Fruit fly (Drosophila melanogaster) whole organism, embryonic: Measurements from ENCODE around the gene CG14105.

Experiments
- Atf3 ChIP-seq: fragments of 200-800 bp; sonication (Bioruptor generic); optimal IDR thresholded peaks from 3 replicates; lab custom pipeline; 2016; ENCODE audit warnings: missing biosample characterization, missing genetic modification characterization
- CG10147 ChIP-seq: fragments of 200-800 bp; sonication (Bioruptor generic); optimal IDR thresholded peaks from 2 replicates; lab custom pipeline; 2019; ENCODE audit warnings: missing biosample characterization, mild to moderate bottlenecking, missing genetic modification characterization, moderate library complexity
- CG1233 ChIP-seq: fragments of 200-800 bp; sonication (Bioruptor generic); optimal IDR thresholded peaks from 4 replicates; lab custom pipeline; 2018; ENCODE audit warnings: missing biosample characterization, mild to moderate bottlenecking, missing genetic modification characterization
- CG12391 ChIP-seq: fragments of 200-800 bp; sonication (Bioruptor generic); optimal IDR thresholded peaks from 3 replicates; lab custom pipeline; 2018; ENCODE audit warnings: missing biosample characterization, mild to moderate bottlenecking, missing genetic modification characterization, moderate library complexity
- CG13424 ChIP-seq: fragments of 200-800 bp; sonication (Bioruptor generic); optimal IDR thresholded peaks from 2 replicates; lab custom pipeline; 2019; ENCODE audit warnings: missing biosample characterization, mild to moderate bottlenecking, missing genetic modification characterization, moderate library complexity
- CG14710 ChIP-seq: fragments of 200-800 bp; sonication (Bioruptor generic); optimal IDR thresholded peaks from 3 replicates; lab custom pipeline; 2019; ENCODE audit warnings: missing biosample characterization, mild to moderate bottlenecking, missing genetic modification characterization, moderate library complexity
- CG15601 ChIP-seq: fragments of 200-800 bp; sonication (Bioruptor generic); optimal IDR thresholded peaks from 3 replicates; lab custom pipeline; 2019; ENCODE audit warnings: missing biosample characterization, mild to moderate bottlenecking, missing genetic modification characterization, moderate library complexity
- CG17186 ChIP-seq: fragments of 200-800 bp; sonication (Bioruptor generic); optimal IDR thresholded peaks from 3 replicates; lab custom pipeline; 2017; ENCODE audit warnings: missing biosample characterization, missing genetic modification reagents, missing genetic modification characterization
- CG2129 ChIP-seq: fragments of 200-800 bp; sonication (Bioruptor generic); IDR thresholded peaks from 2 replicates; pipeline ENCODE4 v1.3.6; 2022; ENCODE audit warnings: missing biosample characterization, missing genetic modification characterization; ENCODE audit not compliant: partially characterized antibody
- CG31441 ChIP-seq: fragments of 200-800 bp; sonication (Bioruptor generic); IDR thresholded peaks from 2 replicates; pipeline ENCODE4 v1.3.6; 2022; ENCODE audit warnings: missing biosample characterization, missing genetic modification characterization
- CG32532 ChIP-seq: fragments of 200-800 bp; sonication (Bioruptor generic); IDR thresholded peaks from 2 replicates; pipeline ENCODE4 v1.3.6; 2022; ENCODE audit warnings: missing biosample characterization, missing genetic modification characterization
- CG3281 ChIP-seq: fragments of 200-800 bp; sonication (Bioruptor generic); optimal IDR thresholded peaks from 3 replicates; lab custom pipeline; 2017; ENCODE audit warnings: missing biosample characterization, mild to moderate bottlenecking, missing genetic modification characterization
- CG8281 ChIP-seq: fragments of 200-800 bp; sonication (Bioruptor generic); optimal IDR thresholded peaks from 2 replicates; lab custom pipeline; 2018; ENCODE audit warnings: missing biosample characterization, mild to moderate bottlenecking, missing genetic modification characterization, moderate library complexity
- CTCF ChIP-seq: fragments of 200-800 bp; sonication (Bioruptor generic); optimal IDR thresholded peaks from 2 replicates; lab custom pipeline; 2017; ENCODE audit warnings: missing biosample characterization, mild to moderate bottlenecking, missing genetic modification characterization, moderate library complexity
- Ets65A ChIP-seq: fragments of 200-800 bp; sonication (Bioruptor generic); peaks from one replicate; lab custom pipeline; 2016; ENCODE audit warnings: missing biosample characterization, missing genetic modification characterization
- HLHmδ ChIP-seq: fragments of 200-800 bp; sonication (Bioruptor generic); optimal IDR thresholded peaks from 2 replicates; lab custom pipeline; 2018; ENCODE audit warnings: missing biosample characterization, mild to moderate bottlenecking, missing genetic modification characterization, moderate library complexity
- Hmr ChIP-seq: fragments of 200-800 bp; sonication (Bioruptor generic); optimal IDR thresholded peaks from 3 replicates; lab custom pipeline; 2017; ENCODE audit warnings: mild to moderate bottlenecking, missing biosample characterization, missing genetic modification reagents, missing genetic modification characterization
- Lhr ChIP-seq: fragments of 200-800 bp; sonication (Bioruptor generic); optimal IDR thresholded peaks from 3 replicates; lab custom pipeline; 2017; ENCODE audit warnings: mild to moderate bottlenecking, missing biosample characterization, missing genetic modification reagents, missing genetic modification characterization
- MBD-R2 ChIP-seq: fragments of 200-800 bp; sonication (Bioruptor generic); IDR thresholded peaks from 2 replicates; pipeline ENCODE4 v1.3.6; 2022; ENCODE audit warnings: missing biosample characterization, missing genetic modification characterization
- Mad ChIP-seq: fragments of 200-800 bp; sonication (Bioruptor generic); optimal IDR thresholded peaks from 2 replicates; lab custom pipeline; 2016; ENCODE audit warnings: missing biosample characterization, missing genetic modification characterization
- Meics ChIP-seq: fragments of 200-800 bp; sonication (Bioruptor generic); optimal IDR thresholded peaks from 2 replicates; lab custom pipeline; 2017; ENCODE audit warnings: missing biosample characterization, mild to moderate bottlenecking, missing genetic modification characterization
- Neu2 ChIP-seq: fragments of 200-800 bp; sonication (Bioruptor generic); optimal IDR thresholded peaks from 3 replicates; lab custom pipeline; 2016; ENCODE audit warnings: missing biosample characterization, missing genetic modification characterization, borderline replicate concordance
- Pdp1 ChIP-seq, 2 experiments: fragments of 200-800 bp; sonication (Bioruptor generic); optimal IDR thresholded peaks; 3 replicates each; lab custom pipeline; 2016; ENCODE audit warnings: missing biosample characterization in 2 of 2, missing genetic modification characterization in 2 of 2, mild to moderate bottlenecking in 1 of 2, moderate library complexity in 1 of 2
- Sox100B ChIP-seq: fragments of 200-800 bp; sonication (Bioruptor generic); optimal IDR thresholded peaks from 3 replicates; lab custom pipeline; 2018; ENCODE audit warnings: missing biosample characterization, mild to moderate bottlenecking, missing genetic modification characterization
- Spps ChIP-seq: fragments of 200-800 bp; sonication (Bioruptor generic); optimal IDR thresholded peaks from 2 replicates; lab custom pipeline; 2018; ENCODE audit warnings: missing biosample characterization, mild to moderate bottlenecking, missing genetic modification characterization
- chn ChIP-seq: fragments of 200-800 bp; sonication (Bioruptor generic); optimal IDR thresholded peaks from 2 replicates; lab custom pipeline; 2016; ENCODE audit warnings: missing biosample characterization, missing genetic modification characterization
- crol ChIP-seq: fragments of 200-800 bp; sonication (Bioruptor generic); IDR thresholded peaks from 2 replicates; pipeline ENCODE4 v1.3.6; 2022; ENCODE audit warnings: missing biosample characterization, missing genetic modification characterization
- cwo ChIP-seq: fragments of 200-800 bp; sonication (Bioruptor generic); optimal IDR thresholded peaks from 3 replicates; lab custom pipeline; 2017; ENCODE audit warnings: missing biosample characterization, missing genetic modification characterization, mild to moderate bottlenecking, moderate library complexity, missing genetic modification reagents
- grau ChIP-seq: fragments of 200-800 bp; optimal IDR thresholded peaks from 3 replicates; lab custom pipeline; 2019; ENCODE audit warnings: missing biosample characterization, mild to moderate bottlenecking, missing genetic modification characterization, moderate library complexity
- gsb-n ChIP-seq: fragments of 200-800 bp; sonication (Bioruptor generic); optimal IDR thresholded peaks from 3 replicates; lab custom pipeline; 2018; ENCODE audit warnings: missing biosample characterization, mild to moderate bottlenecking, missing genetic modification characterization
- hbn ChIP-seq: fragments of 200-800 bp; sonication (Bioruptor generic); IDR thresholded peaks from 2 replicates; pipeline ENCODE4 v1.3.6; 2022; ENCODE audit warnings: missing biosample characterization, missing genetic modification characterization; ENCODE audit not compliant: partially characterized antibody
- ind ChIP-seq: fragments of 200-800 bp; sonication (Bioruptor generic); optimal IDR thresholded peaks from 3 replicates; lab custom pipeline; 2016; ENCODE audit warnings: missing biosample characterization, missing genetic modification characterization
- jumu ChIP-seq: fragments of 200-800 bp; sonication (Bioruptor generic); optimal IDR thresholded peaks from 3 replicates; lab custom pipeline; 2016; ENCODE audit warnings: missing biosample characterization, missing genetic modification characterization
- kay ChIP-seq: fragments of 200-800 bp; sonication (Bioruptor generic); optimal IDR thresholded peaks from 2 replicates; lab custom pipeline; 2016; ENCODE audit warnings: missing biosample characterization, missing genetic modification characterization
- klu ChIP-seq: fragments of 200-800 bp; sonication (Bioruptor generic); IDR thresholded peaks from 2 replicates; pipeline ENCODE4 v1.3.6; 2022; ENCODE audit warnings: missing biosample characterization, missing genetic modification characterization
- lab ChIP-seq: fragments of 200-800 bp; sonication (Bioruptor generic); optimal IDR thresholded peaks from 3 replicates; lab custom pipeline; 2017; ENCODE audit warnings: missing biosample characterization, missing genetic modification characterization, mild to moderate bottlenecking, moderate library complexity, missing genetic modification reagents
- lilli ChIP-seq: fragments of 200-800 bp; sonication (Bioruptor generic); optimal IDR thresholded peaks from 3 replicates; lab custom pipeline; 2016; ENCODE audit warnings: missing biosample characterization, missing genetic modification characterization
- nmo ChIP-seq: fragments of 200-800 bp; sonication (Bioruptor generic); optimal IDR thresholded peaks from 2 replicates; lab custom pipeline; 2018; ENCODE audit warnings: missing biosample characterization, mild to moderate bottlenecking, missing genetic modification characterization, moderate library complexity
- odd ChIP-seq: fragments of 200-800 bp; sonication (Bioruptor generic); optimal IDR thresholded peaks from 2 replicates; lab custom pipeline; 2017; ENCODE audit warnings: missing biosample characterization, mild to moderate bottlenecking, missing genetic modification characterization
- p53 ChIP-seq: fragments of 200-800 bp; sonication (Bioruptor generic); optimal IDR thresholded peaks from 2 replicates; lab custom pipeline; 2016; ENCODE audit warnings: missing biosample characterization, missing genetic modification characterization
- pzg ChIP-seq: fragments of 200-800 bp; sonication (Bioruptor generic); optimal IDR thresholded peaks from 3 replicates; lab custom pipeline; 2018; ENCODE audit warnings: missing biosample characterization, mild to moderate bottlenecking, missing genetic modification characterization, moderate library complexity
- row ChIP-seq: fragments of 200-800 bp; sonication (Bioruptor generic); IDR thresholded peaks from 3 replicates; pipeline ENCODE4 v1.3.6; 2022; ENCODE audit warnings: missing biosample characterization, missing genetic modification characterization
- stwl ChIP-seq: fragments of 200-800 bp; sonication (Bioruptor generic); optimal IDR thresholded peaks from 3 replicates; lab custom pipeline; 2018; ENCODE audit warnings: missing biosample characterization, mild to moderate bottlenecking, missing genetic modification characterization, moderate library complexity
- tap ChIP-seq: fragments of 200-800 bp; optimal IDR thresholded peaks from 3 replicates; lab custom pipeline; 2019; ENCODE audit warnings: missing biosample characterization, mild to moderate bottlenecking, missing genetic modification characterization, moderate library complexity
- unpg ChIP-seq: fragments of 200-800 bp; sonication (Bioruptor generic); optimal IDR thresholded peaks from 3 replicates; lab custom pipeline; 2018; ENCODE audit warnings: missing biosample characterization, mild to moderate bottlenecking, missing genetic modification characterization, moderate library complexity
- vnd ChIP-seq: fragments of 200-800 bp; sonication (Bioruptor generic); IDR thresholded peaks from 3 replicates; pipeline ENCODE4 v1.3.6; 2022; ENCODE audit warnings: missing biosample characterization, missing genetic modification characterization; ENCODE audit not compliant: partially characterized antibody

The CG14105 gene

DNA sequence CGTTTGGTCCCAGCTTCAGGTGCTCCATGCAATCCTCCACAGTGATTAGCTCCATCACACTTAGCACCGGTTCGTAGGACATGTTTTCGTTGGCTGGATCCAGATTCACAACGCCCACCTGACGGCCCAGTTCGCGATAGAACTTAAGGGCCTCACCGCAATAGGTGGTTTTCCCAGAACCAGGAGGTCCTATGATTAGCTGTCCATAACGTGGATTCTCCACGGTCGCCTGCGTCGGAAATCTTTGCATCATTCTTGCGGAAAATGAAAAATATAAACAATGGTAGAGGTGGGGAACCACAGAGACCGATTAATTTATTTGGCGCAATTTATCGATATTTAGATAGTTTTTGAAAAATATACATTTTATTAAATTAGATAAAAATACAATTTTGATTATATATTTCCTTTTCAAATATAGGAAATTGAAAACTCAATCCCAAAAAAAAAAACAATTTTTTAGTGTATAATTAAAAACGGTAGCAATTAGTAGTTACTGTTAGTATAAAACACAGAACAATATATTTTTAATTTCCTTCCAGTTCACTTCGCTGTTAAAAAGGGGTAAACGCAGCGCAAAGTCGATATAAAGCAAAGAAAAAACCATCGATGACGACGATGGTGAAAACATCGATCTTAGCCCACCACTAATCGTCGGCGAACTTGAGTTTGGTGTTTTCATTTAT, 14.1 kb downstream of the CG14105 start, which contains the start of the genes CG10222 and flr (continued):
- TF ChIP-seq nmo (GFP tag; lab: Kevin White, UChicago), result peak; percentile 53
- no peak for TF ChIP-seq HLHmδ
- peak; percentile 46; the same call in 1 of the 2 replicates for TF ChIP-seq CG2129 (GFP tag; lab: Robert Waterston, UW)
- TF ChIP-seq crol, result no peak
- TF ChIP-seq CG10147 (GFP tag; lab: Kevin White, UChicago), result peak; percentile 17
- peak; percentile 62 for TF ChIP-seq CG17186 (GFP tag; lab: Kevin White, UChicago)
- peak; percentile 18 for TF ChIP-seq CG13424
- peak; percentile 34 for TF ChIP-seq lilli (GFP tag; lab: Kevin White, UChicago)
- no peak for TF ChIP-seq jumu
- TF ChIP-seq CG31441 (GFP tag; lab: Robert Waterston, UW), result peak; percentile 45; the same call in 1 of the 2 replicates
- TF ChIP-seq Sox100B (GFP tag; lab: Kevin White, UChicago), result no peak
- TF ChIP-seq lab (GFP tag; lab: Kevin White, UChicago), result peak; percentile 20
- no peak for TF ChIP-seq cwo (GFP tag; lab: Kevin White, UChicago)
- TF ChIP-seq tap (tag; lab: Kevin White, UChicago), result no peak
- TF ChIP-seq Hmr (GFP tag; lab: Kevin White, UChicago), result no peak
- peak; percentile 66; the same call in 1 of the 2 replicates for TF ChIP-seq hbn
- TF ChIP-seq Ets65A (GFP tag; lab: Kevin White, UChicago), result no peak
- TF ChIP-seq odd (GFP tag; lab: Kevin White, UChicago), result no peak
- TF ChIP-seq stwl, result peak; percentile 57
- TF ChIP-seq Atf3 (GFP tag; lab: Kevin White, UChicago), result no peak
- TF ChIP-seq CG32532 (GFP tag; lab: Robert Waterston, UW), result no peak
- TF ChIP-seq CG15601, result peak; percentile 19
- peak; percentile 77 for TF ChIP-seq row
- TF ChIP-seq Lhr (GFP tag; lab: Kevin White, UChicago), result peak; percentile 9
- no peak for TF ChIP-seq chn (GFP tag; lab: Kevin White, UChicago)
- TF ChIP-seq CG3281 (GFP tag; lab: Kevin White, UChicago), result peak; percentile 15
- TF ChIP-seq grau (tag; lab: Kevin White, UChicago), result peak; percentile 6
- no peak for TF ChIP-seq CG8281 (tag; lab: Kevin White, UChicago)
- TF ChIP-seq p53 (GFP tag; lab: Kevin White, UChicago), result no peak
- peak; percentile 24 for TF ChIP-seq kay (GFP tag; lab: Kevin White, UChicago)
- TF ChIP-seq ind (GFP tag; lab: Kevin White, UChicago), result peak; percentile 12
- TF ChIP-seq Pdp1 (GFP tag; optimal IDR thresholded peaks at IDR 0.05; lab: Kevin White, UChicago), result no peak
- no peak for TF ChIP-seq CG1233 (GFP tag; lab: Kevin White, UChicago)
- peak; percentile 11 for TF ChIP-seq gsb-n (tag; lab: Kevin White, UChicago)
- TF ChIP-seq Meics (GFP tag; lab: Kevin White, UChicago), result peak; percentile 27
- TF ChIP-seq pzg (GFP tag; lab: Kevin White, UChicago), result peak; percentile 22
- no peak for TF ChIP-seq klu (GFP tag; lab: Robert Waterston, UW)
- peak; percentile 71 for TF ChIP-seq vnd (GFP tag; lab: Robert Waterston, UW)
- no peak for TF ChIP-seq unpg (GFP tag; lab: Kevin White, UChicago)
- no peak for TF ChIP-seq Spps (tag; lab: Kevin White, UChicago)
- TF ChIP-seq Mad, result no peak
- TF ChIP-seq MBD-R2, result peak; percentile 65
- TF ChIP-seq CTCF (GFP tag; lab: Kevin White, UChicago), result no peak
- TF ChIP-seq CG14710 (tag; lab: Kevin White, UChicago), result peak; percentile 58
- peak; percentile 42 for TF ChIP-seq CG12391
- no peak for TF ChIP-seq Neu2 (GFP tag; lab: Kevin White, UChicago)
